Fruit fly (Drosophila melanogaster) whole organism, embryonic: Measurements from ENCODE around the gene Lcp65Ag2.
A peak's percentile ranks its signal among the peaks of the same experiment; 100 is the strongest.

ENCODE experiments used
- BEAF-32 ChIP-seq: fragments of 200-800 bp; sonication (Bioruptor generic); optimal IDR thresholded peaks from 3 replicates; lab custom pipeline; 2017; ENCODE audit warnings: missing biosample characterization, missing genetic modification characterization, mild to moderate bottlenecking, moderate library complexity, missing genetic modification reagents
- CG11456 ChIP-seq: fragments of 200-800 bp; sonication (Bioruptor generic); IDR thresholded peaks from 3 replicates; pipeline ENCODE4 v1.3.6; 2022; ENCODE audit warnings: missing biosample characterization, missing genetic modification characterization
- CG15269 ChIP-seq: fragments of 200-800 bp; sonication (Bioruptor generic); optimal IDR thresholded peaks from 2 replicates; lab custom pipeline; 2018; ENCODE audit warnings: missing biosample characterization, mild to moderate bottlenecking, missing genetic modification characterization, moderate library complexity
- CG15514 ChIP-seq: fragments of 200-800 bp; sonication (Bioruptor generic); optimal IDR thresholded peaks from 3 replicates; lab custom pipeline; 2017; ENCODE audit warnings: missing biosample characterization, missing genetic modification characterization, mild to moderate bottlenecking, moderate library complexity, missing genetic modification reagents
- CG31388 ChIP-seq: fragments of 200-800 bp; sonication (Bioruptor generic); optimal IDR thresholded peaks from 2 replicates; lab custom pipeline; 2016; ENCODE audit warnings: missing biosample characterization, missing genetic modification characterization
- CG3838 ChIP-seq: fragments of 200-800 bp; sonication (Bioruptor generic); optimal IDR thresholded peaks from 3 replicates; lab custom pipeline; 2016; ENCODE audit warnings: missing biosample characterization, missing genetic modification characterization
- CG43689 ChIP-seq: fragments of 200-800 bp; sonication (Bioruptor generic); IDR thresholded peaks from 2 replicates; pipeline ENCODE4 v1.3.6; 2022; ENCODE audit warnings: missing biosample characterization, missing genetic modification characterization
- CG6813 ChIP-seq: fragments of 200-800 bp; sonication (Bioruptor generic); optimal IDR thresholded peaks from 2 replicates; lab custom pipeline; 2017; ENCODE audit warnings: missing biosample characterization, missing genetic modification characterization, mild to moderate bottlenecking, moderate library complexity, missing genetic modification reagents
- CG7271 ChIP-seq: fragments of 200-800 bp; sonication (Bioruptor generic); optimal IDR thresholded peaks from 2 replicates; lab custom pipeline; 2018; ENCODE audit warnings: missing biosample characterization, mild to moderate bottlenecking, missing genetic modification characterization, moderate library complexity
- CG7745 ChIP-seq: fragments of 200-800 bp; sonication (Bioruptor generic); optimal IDR thresholded peaks from 2 replicates; lab custom pipeline; 2018; ENCODE audit warnings: missing biosample characterization, mild to moderate bottlenecking, missing genetic modification characterization, moderate library complexity
- CG8478 ChIP-seq: fragments of >200 bp; optimal IDR thresholded peaks from 2 replicates; lab custom pipeline; 2018
- CG9437 ChIP-seq: fragments of 200-800 bp; sonication (Bioruptor generic); optimal IDR thresholded peaks from 2 replicates; lab custom pipeline; 2018; ENCODE audit warnings: missing biosample characterization, mild to moderate bottlenecking, missing genetic modification characterization
- CG9817 ChIP-seq: fragments of 200-800 bp; sonication (Bioruptor generic); optimal IDR thresholded peaks from 2 replicates; lab custom pipeline; 2018; ENCODE audit warnings: missing biosample characterization, mild to moderate bottlenecking, missing genetic modification characterization, moderate library complexity
- Dfd ChIP-seq, 2 experiments: fragments of >200 bp; optimal IDR thresholded peaks; 2 replicates each; lab custom pipeline; 2017; ENCODE audit warnings: missing biosample characterization in 2 of 2, missing genetic modification characterization in 2 of 2
- Dip3 ChIP-seq: fragments of 200-800 bp; sonication (Bioruptor generic); optimal IDR thresholded peaks from 3 replicates; lab custom pipeline; 2016; ENCODE audit warnings: missing biosample characterization, missing genetic modification characterization
- Doc3 ChIP-seq: fragments of 200-800 bp; sonication (Bioruptor generic); IDR thresholded peaks from 3 replicates; pipeline ENCODE4 v1.3.6; 2022; ENCODE audit warnings: missing biosample characterization, missing genetic modification characterization; ENCODE audit not compliant: partially characterized antibody
- Drgx ChIP-seq: fragments of 200-800 bp; sonication (Bioruptor generic); IDR thresholded peaks from 2 replicates; pipeline ENCODE4 v1.3.6; 2022; ENCODE audit warnings: missing biosample characterization, missing genetic modification characterization
- Ets65A ChIP-seq: fragments of 200-800 bp; sonication (Bioruptor generic); peaks from one replicate; lab custom pipeline; 2016; ENCODE audit warnings: missing biosample characterization, missing genetic modification characterization
- H15 ChIP-seq: fragments of 200-800 bp; sonication (Bioruptor generic); IDR thresholded peaks from 3 replicates; pipeline ENCODE4 v1.3.6; 2022; ENCODE audit warnings: missing biosample characterization, missing genetic modification characterization
- Kr ChIP-seq: fragments of 200-800 bp; sonication (Bioruptor generic); optimal IDR thresholded peaks from 2 replicates; lab custom pipeline; 2017; ENCODE audit warnings: missing biosample characterization, mild to moderate bottlenecking, missing genetic modification characterization
- Oaz ChIP-seq: fragments of 200-800 bp; sonication (Bioruptor generic); IDR thresholded peaks from 2 replicates; pipeline ENCODE4 v1.3.6; 2022; ENCODE audit warnings: missing biosample characterization, missing genetic modification characterization
- Opbp ChIP-seq: fragments of 200-800 bp; sonication (Bioruptor generic); IDR thresholded peaks from 3 replicates; pipeline ENCODE4 v1.3.6; 2022; ENCODE audit warnings: missing biosample characterization, missing genetic modification characterization; ENCODE audit not compliant: partially characterized antibody
- Sox100B ChIP-seq: fragments of 200-800 bp; sonication (Bioruptor generic); optimal IDR thresholded peaks from 3 replicates; lab custom pipeline; 2018; ENCODE audit warnings: missing biosample characterization, mild to moderate bottlenecking, missing genetic modification characterization
- Taf1 ChIP-seq: fragments of 200-800 bp; sonication (Bioruptor generic); IDR thresholded peaks from 2 replicates; pipeline ENCODE4 v1.3.6; 2022; ENCODE audit warnings: missing biosample characterization, missing genetic modification characterization
- Trl ChIP-seq, 3 experiments: fragments of >200 bp in 2 of 3; fragments of 200-800 bp in 1 of 3; sonication (Bioruptor generic) in 1 of 3; optimal IDR thresholded peaks; 2 replicates in 1 of 3; 3 replicates in 2 of 3; lab custom pipeline; 2016 to 2017; ENCODE audit warnings: missing biosample characterization in 1 of 3, missing genetic modification characterization in 1 of 3
- Vsx1 ChIP-seq: fragments of 200-800 bp; sonication (Bioruptor generic); optimal IDR thresholded peaks from 2 replicates; lab custom pipeline; 2017; ENCODE audit warnings: missing biosample characterization, mild to moderate bottlenecking, missing genetic modification characterization, missing genetic modification reagents
- Xrp1 ChIP-seq: fragments of 200-800 bp; sonication (Bioruptor generic); IDR thresholded peaks from 2 replicates; pipeline ENCODE4 v1.3.6; 2022; ENCODE audit warnings: missing biosample characterization, missing genetic modification characterization
- al ChIP-seq: fragments of 200-800 bp; sonication (Bioruptor generic); IDR thresholded peaks from 2 replicates; pipeline ENCODE4 v1.3.6; 2022; ENCODE audit warnings: missing biosample characterization, missing genetic modification characterization
- cas ChIP-seq: fragments of 200-800 bp; sonication (Bioruptor generic); IDR thresholded peaks from 2 replicates; pipeline ENCODE4 v1.3.6; 2022; ENCODE audit warnings: missing biosample characterization, missing genetic modification characterization
- crc ChIP-seq: fragments of 200-800 bp; sonication (Bioruptor generic); optimal IDR thresholded peaks from 2 replicates; lab custom pipeline; 2016; ENCODE audit warnings: missing biosample characterization, missing genetic modification characterization
- cwo ChIP-seq: fragments of 200-800 bp; sonication (Bioruptor generic); optimal IDR thresholded peaks from 3 replicates; lab custom pipeline; 2017; ENCODE audit warnings: missing biosample characterization, missing genetic modification characterization, mild to moderate bottlenecking, moderate library complexity, missing genetic modification reagents
- dm ChIP-seq: fragments of 200-800 bp; sonication (Bioruptor generic); optimal IDR thresholded peaks from 3 replicates; lab custom pipeline; 2016; ENCODE audit warnings: missing biosample characterization, missing genetic modification characterization
- dysf ChIP-seq: fragments of 200-800 bp; sonication (Bioruptor generic); IDR thresholded peaks from 3 replicates; pipeline ENCODE4 v1.3.6; 2022; ENCODE audit warnings: missing biosample characterization, missing genetic modification characterization
- fd102C ChIP-seq: fragments of 200-800 bp; sonication (Bioruptor generic); optimal IDR thresholded peaks from 2 replicates; lab custom pipeline; 2018; ENCODE audit warnings: missing biosample characterization, mild to moderate bottlenecking, missing genetic modification characterization, moderate library complexity
- fd3F ChIP-seq: fragments of 200-800 bp; sonication (Bioruptor generic); optimal IDR thresholded peaks from 2 replicates; lab custom pipeline; 2018; ENCODE audit warnings: missing biosample characterization, mild to moderate bottlenecking, missing genetic modification characterization, moderate library complexity
- her ChIP-seq: fragments of 200-800 bp; sonication (Bioruptor generic); optimal IDR thresholded peaks from 2 replicates; lab custom pipeline; 2016; ENCODE audit warnings: missing biosample characterization, missing genetic modification characterization
- ind ChIP-seq: fragments of 200-800 bp; sonication (Bioruptor generic); optimal IDR thresholded peaks from 3 replicates; lab custom pipeline; 2016; ENCODE audit warnings: missing biosample characterization, missing genetic modification characterization
- lab ChIP-seq: fragments of 200-800 bp; sonication (Bioruptor generic); optimal IDR thresholded peaks from 3 replicates; lab custom pipeline; 2017; ENCODE audit warnings: missing biosample characterization, missing genetic modification characterization, mild to moderate bottlenecking, moderate library complexity, missing genetic modification reagents
- lbe ChIP-seq: fragments of 200-800 bp; sonication (Bioruptor generic); optimal IDR thresholded peaks from 2 replicates; lab custom pipeline; 2016; ENCODE audit warnings: missing biosample characterization, mild to moderate bottlenecking, missing genetic modification characterization
- mirr ChIP-seq: fragments of 200-800 bp; sonication (Bioruptor generic); optimal IDR thresholded peaks from 3 replicates; lab custom pipeline; 2018; ENCODE audit warnings: missing biosample characterization, mild to moderate bottlenecking, missing genetic modification characterization
- odd ChIP-seq: fragments of 200-800 bp; sonication (Bioruptor generic); optimal IDR thresholded peaks from 2 replicates; lab custom pipeline; 2017; ENCODE audit warnings: missing biosample characterization, mild to moderate bottlenecking, missing genetic modification characterization
- pfk ChIP-seq: fragments of 200-800 bp; sonication (Bioruptor generic); optimal IDR thresholded peaks from 2 replicates; lab custom pipeline; 2018; ENCODE audit warnings: missing biosample characterization, mild to moderate bottlenecking, missing genetic modification characterization, moderate library complexity
- pita ChIP-seq: fragments of 200-800 bp; sonication (Bioruptor generic); optimal IDR thresholded peaks from 2 replicates; lab custom pipeline; 2017; ENCODE audit warnings: missing biosample characterization, mild to moderate bottlenecking, missing genetic modification characterization
- pnt ChIP-seq: fragments of 200-800 bp; sonication (Bioruptor generic); optimal IDR thresholded peaks from 3 replicates; lab custom pipeline; 2016; ENCODE audit warnings: missing biosample characterization, missing genetic modification characterization
- schlank ChIP-seq: fragments of 200-800 bp; sonication (Bioruptor generic); optimal IDR thresholded peaks from 2 replicates; lab custom pipeline; 2018; ENCODE audit warnings: missing biosample characterization, mild to moderate bottlenecking, missing genetic modification characterization
- stc ChIP-seq: fragments of 200-800 bp; sonication (Bioruptor generic); IDR thresholded peaks from 2 replicates; pipeline ENCODE4 v1.3.6; 2022; ENCODE audit warnings: missing biosample characterization, missing genetic modification characterization
- stwl ChIP-seq: fragments of 200-800 bp; sonication (Bioruptor generic); optimal IDR thresholded peaks from 3 replicates; lab custom pipeline; 2018; ENCODE audit warnings: missing biosample characterization, mild to moderate bottlenecking, missing genetic modification characterization, moderate library complexity
- sug ChIP-seq: fragments of 200-800 bp; optimal IDR thresholded peaks from 2 replicates; lab custom pipeline; 2019; ENCODE audit warnings: missing biosample characterization, mild to moderate bottlenecking, missing genetic modification characterization, moderate library complexity
- unpg ChIP-seq: fragments of 200-800 bp; sonication (Bioruptor generic); optimal IDR thresholded peaks from 3 replicates; lab custom pipeline; 2018; ENCODE audit warnings: missing biosample characterization, mild to moderate bottlenecking, missing genetic modification characterization, moderate library complexity
- wdn ChIP-seq: fragments of 200-800 bp; sonication (Bioruptor generic); IDR thresholded peaks from 2 replicates; pipeline ENCODE4 v1.3.6; 2022; ENCODE audit warnings: missing biosample characterization, missing genetic modification characterization

Gene Lcp65Ag2

DNA sequence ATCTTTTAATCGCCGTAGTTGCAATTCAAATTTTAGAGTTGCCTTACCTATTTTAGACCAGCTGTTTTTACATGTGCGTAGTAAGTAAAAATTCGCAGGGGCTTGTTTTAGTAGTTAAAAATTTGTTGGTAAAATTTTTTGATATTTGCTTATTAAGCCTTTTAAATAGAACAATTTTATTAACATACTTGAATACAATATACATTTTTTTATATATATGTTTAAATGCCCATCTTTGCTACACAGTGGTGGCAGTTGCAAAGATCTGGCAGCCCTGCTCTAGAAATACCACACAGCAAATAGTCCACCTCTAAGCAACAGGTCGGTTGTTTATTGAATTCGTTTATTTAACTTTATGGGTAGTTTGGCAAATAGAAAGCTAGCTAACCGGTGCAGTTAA is 38.7 kb downstream of the Lcp65Ag2 start, which contains the start of the genes CG10467 and loj (continued):
- TF ChIP-seq CG6813 (GFP tag; lab: Kevin White, UChicago) (peak; percentile 80), Kr (GFP tag; lab: Kevin White, UChicago) (peak; percentile 33), H15 (GFP tag; lab: Robert Waterston, UW) (peak; percentile 96), dysf (GFP tag; lab: Robert Waterston, UW) (peak; percentile 98), cwo (peak; percentile 83), CG31388 (GFP tag; lab: Kevin White, UChicago) (peak; percentile 93), Ets65A (GFP tag; lab: Kevin White, UChicago) (peak; percentile 100), Oaz (GFP tag; lab: Robert Waterston, UW) (peak; percentile 91), schlank (peak; percentile 64), Doc3 (GFP tag; lab: Robert Waterston, UW) (peak; percentile 50; the same call in 2 of the 3 replicates), her (GFP tag; lab: Kevin White, UChicago) (peak; percentile 45), Xrp1 (GFP tag; lab: Robert Waterston, UW) (peak; percentile 97), pfk (GFP tag; lab: Kevin White, UChicago) (peak; percentile 8), lab (GFP tag; lab: Kevin White, UChicago) (peak; percentile 94), CG11456 (GFP tag; lab: Robert Waterston, UW) (peak; percentile 98), CG7271 (tag; lab: Kevin White, UChicago) (peak; percentile 94), lbe (peak; percentile 75), CG3838 (peak; percentile 86), cas (GFP tag; lab: Robert Waterston, UW) (peak; percentile 94), CG9437 (GFP tag; lab: Kevin White, UChicago) (peak; percentile 84), Drgx (GFP tag; lab: Robert Waterston, UW) (peak; percentile 81), CG15269 (tag; lab: Kevin White, UChicago) (peak; percentile 95), Opbp (peak; percentile 78), CG7745 (tag; lab: Kevin White, UChicago) (peak; percentile 4), Dfd (GFP tag; optimal IDR thresholded peaks at IDR 0.05; lab: Kevin White, UChicago) (peak in 1 of 2 experiments; percentile 35), Vsx1 (GFP tag; lab: Kevin White, UChicago) (peak; percentile 73), stc (peak; percentile 91), sug (peak; percentile 96), Taf1 (GFP tag; lab: Robert Waterston, UW) (peak; percentile 87), crc (GFP tag; lab: Kevin White, UChicago) (peak; percentile 56), pnt (GFP tag; lab: Kevin White, UChicago) (peak; percentile 82), odd (GFP tag; lab: Kevin White, UChicago) (peak; percentile 76), dm (GFP tag; lab: Kevin White, UChicago) (peak; percentile 66), mirr (GFP tag; lab: Kevin White, UChicago) (peak; percentile 53), CG15514 (GFP tag; lab: Kevin White, UChicago) (peak; percentile 84), pita (no peak), Trl (optimal IDR thresholded peaks at IDR 0.05; lab: Kevin White, UChicago) (no peak), Trl (GFP tag; optimal IDR thresholded peaks at IDR 0.05; lab: Kevin White, UChicago) (peak; percentile 76), fd3F (GFP tag; lab: Kevin White, UChicago) (peak; percentile 96), stwl (peak; percentile 89), fd102C (GFP tag; lab: Kevin White, UChicago) (peak; percentile 70), wdn (peak; percentile 93), CG43689 (GFP tag; lab: Robert Waterston, UW) (peak; percentile 87), ind (GFP tag; lab: Kevin White, UChicago) (peak; percentile 98), Dip3 (peak; percentile 84), al (GFP tag; lab: Robert Waterston, UW) (peak; percentile 98), Sox100B (peak; percentile 88), BEAF-32 (GFP tag; lab: Kevin White, UChicago) (peak; percentile 85), unpg (peak; percentile 96), CG9817 (tag; lab: Kevin White, UChicago) (peak; percentile 98), CG8478 (lab: Kevin White, UChicago) (no peak)
